Worm (Caenorhabditis elegans) whole organism, mixed stage, embryonic: ENCODE measurements around the gene Y50D4A.5.
"Not testable (repeated sequence)": the region's sequence is repeated elsewhere in the genome, so short reads cannot be mapped to it uniquely, and the experiment has no call there.

Source experiments
- ceh-83 ChIP-seq: fragments of 200-800 bp; sonication (Bioruptor generic); optimal IDR thresholded peaks from 2 replicates; lab custom pipeline; 2018; ENCODE audit warnings: mild to moderate bottlenecking, missing genetic modification characterization, missing compliant biosample characterization
- ces-1 ChIP-seq: fragments of 150-350 bp; optimal IDR thresholded peaks from 2 replicates; lab custom pipeline; 2014; ENCODE audit warnings: missing biosample characterization, missing genetic modification reagents, missing genetic modification characterization
- elt-3 ChIP-seq: fragments of 150-350 bp; optimal IDR thresholded peaks from 2 replicates; lab custom pipeline; 2014; ENCODE audit warnings: missing biosample characterization, missing genetic modification characterization
- lin-13 ChIP-seq: fragments of 150-350 bp; optimal IDR thresholded peaks from 2 replicates; lab custom pipeline; 2014; ENCODE audit warnings: missing biosample characterization, missing genetic modification characterization
- lsy-2 ChIP-seq: fragments of 150-350 bp; optimal IDR thresholded peaks from 2 replicates; lab custom pipeline; 2014; ENCODE audit warnings: missing biosample characterization, missing genetic modification characterization
- nhr-237 ChIP-seq: fragments of 150-350 bp; optimal IDR thresholded peaks from 2 replicates; lab custom pipeline; 2014; ENCODE audit warnings: missing biosample characterization, missing genetic modification characterization
- nhr-76 ChIP-seq: sonication (generic microtip); optimal IDR thresholded peaks from 2 replicates; lab custom pipeline; 2017; ENCODE audit warnings: missing biosample characterization, missing genetic modification characterization
- sptf-1 ChIP-seq: sonication (generic microtip); optimal IDR thresholded peaks from 2 replicates; lab custom pipeline; 2017; ENCODE audit warnings: mild to moderate bottlenecking, missing genetic modification characterization, moderate library complexity, missing compliant biosample characterization
- unc-120 ChIP-seq: sonication (generic microtip); optimal IDR thresholded peaks from 2 replicates; lab custom pipeline; 2017; ENCODE audit warnings: missing genetic modification characterization, missing compliant biosample characterization; ENCODE audit not compliant: poor library complexity, severe bottlenecking
- unc-39 ChIP-seq: fragments of 150-350 bp; optimal IDR thresholded peaks from 2 replicates; lab custom pipeline; 2014; ENCODE audit warnings: missing biosample characterization, missing genetic modification characterization
- unc-62 ChIP-seq: fragments of 150-350 bp; optimal IDR thresholded peaks from 2 replicates; lab custom pipeline; 2014; ENCODE audit warnings: missing biosample characterization, missing genetic modification reagents, missing genetic modification characterization
- zip-8 ChIP-seq: fragments of 150-350 bp; optimal IDR thresholded peaks from 2 replicates; lab custom pipeline; 2014; ENCODE audit warnings: missing biosample characterization, missing genetic modification characterization

- TF ChIP-seq unc-39 (tag; lab: Kevin White, UChicago); unc-62 (GFP tag; lab: Kevin White, UChicago); ceh-83; lsy-2 (tag; lab: Kevin White, UChicago); elt-3; nhr-76 (tag; lab: Kevin White, UChicago); nhr-237 (tag; lab: Kevin White, UChicago); lin-13 (tag; lab: Kevin White, UChicago); zip-8 (tag; lab: Kevin White, UChicago): not testable (repeated sequence)
- TF ChIP-seq ces-1 (GFP tag; lab: Kevin White, UChicago) (peak; percentile 42), sptf-1 (peak; percentile 75), unc-120 (tag; lab: Kevin White, UChicago) (peak; percentile 17)
Observed at ce11 chrV:1197064-1197724, 9.9 kb upstream of the Y50D4A.5 start.
